Worm (Caenorhabditis elegans): Measurements from ENCODE around the gene alh-13.
A peak's percentile ranks its signal among the peaks of the same experiment; 100 is the strongest.

The alh-13 gene

ce11 chrX:12759642-12760041 is 22.6 kb upstream of the alh-13 start (continued):
- TF ChIP-seq mdl-1 (tag; optimal IDR thresholded peaks at IDR 0.05), result peak; percentile 68
- no peak for TF ChIP-seq unc-62 (GFP tag; optimal IDR thresholded peaks at IDR 0.05)
- peak; percentile 50 for TF ChIP-seq jun-1 (tag; optimal IDR thresholded peaks at IDR 0.05)
- TF ChIP-seq lin-39 (tag; optimal IDR thresholded peaks at IDR 0.05), result no peak

ce11 chrX:12761295-12761775 is 20.9 kb upstream of the alh-13 start:
- TF ChIP-seq nhr-67 (tag; optimal IDR thresholded peaks at IDR 0.05) (no peak), elt-2 (tag; optimal IDR thresholded peaks at IDR 0.05) (peak; percentile 61), nhr-77 (tag; optimal IDR thresholded peaks at IDR 0.05) (no peak), ceh-16 (tag; optimal IDR thresholded peaks at IDR 0.05) (no peak), ceh-28 (tag; optimal IDR thresholded peaks at IDR 0.05) (no peak), nhr-11 (tag; optimal IDR thresholded peaks at IDR 0.05) (no peak), mdl-1 (tag; optimal IDR thresholded peaks at IDR 0.05) (no peak), nhr-25 (tag; optimal IDR thresholded peaks at IDR 0.05) (peak; percentile 47), nhr-23 (tag; optimal IDR thresholded peaks at IDR 0.05) (no peak), nfya-1 (tag; optimal IDR thresholded peaks at IDR 0.05; ENCODE audit: insufficient read depth) (no peak), ceh-82 (tag; optimal IDR thresholded peaks at IDR 0.05) (no peak), elt-3 (tag; optimal IDR thresholded peaks at IDR 0.05) (peak in 1 of 3 experiments; percentile 38), fkh-2 (tag; optimal IDR thresholded peaks at IDR 0.05) (no peak), lin-39 (tag; optimal IDR thresholded peaks at IDR 0.05) (peak; percentile 41), pha-4 (tag; optimal IDR thresholded peaks at IDR 0.05) (no peak), ztf-11 (tag; optimal IDR thresholded peaks at IDR 0.05) (no peak), snpc-4 (tag; optimal IDR thresholded peaks at IDR 0.05) (no peak)

- TF ChIP-seq pqm-1 (tag; optimal IDR thresholded peaks at IDR 0.05) (no peak), ceh-28 (tag; optimal IDR thresholded peaks at IDR 0.05) (no peak), nfya-1 (tag; optimal IDR thresholded peaks at IDR 0.05; ENCODE audit: insufficient read depth) (no peak), sea-2 (GFP tag; optimal IDR thresholded peaks at IDR 0.05) (no peak), ceh-82 (tag; optimal IDR thresholded peaks at IDR 0.05) (no peak), nhr-23 (tag; optimal IDR thresholded peaks at IDR 0.05) (no peak), mml-1 (tag; optimal IDR thresholded peaks at IDR 0.05) (no peak), nhr-237 (tag; optimal IDR thresholded peaks at IDR 0.05) (no peak), fos-1 (tag; optimal IDR thresholded peaks at IDR 0.05) (no peak), daf-12 (tag; optimal IDR thresholded peaks at IDR 0.05) (no peak), tbx-2 (tag; optimal IDR thresholded peaks at IDR 0.05) (no peak), ama-1 (optimal IDR thresholded peaks at IDR 0.05) (no peak)
Observed at ce11 chrX:12761778-12762177, 20.4 kb upstream of the alh-13 start, which contains the start of gene cept-1. TSS of gene cept-1 (plus strand) at chrX:12762078.

- no peak for TF ChIP-seq elt-2 (tag; optimal IDR thresholded peaks at IDR 0.05)
- TF ChIP-seq nhr-77 (tag; optimal IDR thresholded peaks at IDR 0.05), result no peak
- no peak for TF ChIP-seq nfya-1 (tag; optimal IDR thresholded peaks at IDR 0.05; ENCODE audit: insufficient read depth)
- TF ChIP-seq nhr-237 (tag; optimal IDR thresholded peaks at IDR 0.05), result no peak
- no peak for TF ChIP-seq fos-1 (tag; optimal IDR thresholded peaks at IDR 0.05)
- no peak for TF ChIP-seq lin-15B (tag; optimal IDR thresholded peaks at IDR 0.05)
- no peak for TF ChIP-seq sea-2 (GFP tag; optimal IDR thresholded peaks at IDR 0.05)
- no peak for TF ChIP-seq unc-39 (tag; optimal IDR thresholded peaks at IDR 0.05)
- TF ChIP-seq ama-1 (optimal IDR thresholded peaks at IDR 0.05), result no peak
- TF ChIP-seq ceh-82 (tag; optimal IDR thresholded peaks at IDR 0.05), result no peak
- TF ChIP-seq nhr-76 (tag; optimal IDR thresholded peaks at IDR 0.05), result no peak
Observed at ce11 chrX:12764009-12764408, 18.2 kb upstream of the alh-13 start.

- TF ChIP-seq nhr-23 (tag; optimal IDR thresholded peaks at IDR 0.05) (no peak), eor-1 (tag; optimal IDR thresholded peaks at IDR 0.05) (no peak)
Observed at ce11 chrX:12769697-12770096, 12.5 kb upstream of the alh-13 start, which contains the start of gene ilc-17.1. TSS of gene ilc-17.1 (minus strand) at chrX:12769797.

- TF ChIP-seq elt-2 (tag; optimal IDR thresholded peaks at IDR 0.05) (peak; percentile 73), ceh-9 (tag; optimal IDR thresholded peaks at IDR 0.05) (no peak), daf-12 (tag; optimal IDR thresholded peaks at IDR 0.05) (no peak), lin-15B (tag; optimal IDR thresholded peaks at IDR 0.05) (no peak), pqm-1 (tag; optimal IDR thresholded peaks at IDR 0.05) (peak; percentile 72), nhr-43 (tag; optimal IDR thresholded peaks at IDR 0.05; ENCODE audit: poor library complexity, severe bottlenecking) (no peak)
Observed at ce11 chrX:12780674-12781073, 1.5 kb upstream of the alh-13 start.
